Worm (Caenorhabditis elegans) whole organism, L4 larva: ENCODE data around the gene arrd-15.

ENCODE experiments used
- F10B5.3 ChIP-seq: sonication (generic microtip); optimal IDR thresholded peaks from 2 replicates; lab custom pipeline; 2016; ENCODE audit warnings: mild to moderate bottlenecking, missing genetic modification characterization, missing compliant biosample characterization
- F37D6.2 ChIP-seq: sonication (generic microtip); optimal IDR thresholded peaks from 2 replicates; lab custom pipeline; 2016; ENCODE audit warnings: mild to moderate bottlenecking, missing genetic modification characterization, missing compliant biosample characterization
- Y5F2A.4 ChIP-seq: fragments of 200-800 bp; sonication (Bioruptor generic); optimal IDR thresholded peaks from 2 replicates; lab custom pipeline; 2018; ENCODE audit warnings: mild to moderate bottlenecking, missing genetic modification characterization, missing compliant biosample characterization
- ZK337.2 ChIP-seq: fragments of 200-800 bp; sonication (Bioruptor generic); IDR thresholded peaks from 2 replicates; pipeline ENCODE4 v1.3.6; 2022; ENCODE audit warnings: missing genetic modification reagents, missing genetic modification characterization, missing compliant biosample characterization
- aha-1 ChIP-seq: fragments of 150-350 bp; peaks from one replicate; lab custom pipeline; 2014; ENCODE audit warnings: missing biosample characterization, missing genetic modification characterization
- ama-1 ChIP-seq: fragments of 150-350 bp; optimal IDR thresholded peaks from 2 replicates; lab custom pipeline; 2014; ENCODE audit warnings: inconsistent platforms, mixed read lengths
- arid-1 ChIP-seq: fragments of 200-800 bp; sonication (Bioruptor generic); conservative IDR thresholded peaks from 2 replicates; pipeline ENCODE4 v1.3.6; 2022; ENCODE audit warnings: missing genetic modification reagents, missing genetic modification characterization, missing compliant biosample characterization
- ceh-28 ChIP-seq: fragments of 150-350 bp; optimal IDR thresholded peaks from 2 replicates; lab custom pipeline; 2014; ENCODE audit warnings: missing biosample characterization, missing genetic modification reagents, missing genetic modification characterization
- ceh-62 ChIP-seq: sonication (generic microtip); optimal IDR thresholded peaks from 2 replicates; lab custom pipeline; 2017; ENCODE audit warnings: missing biosample characterization, missing genetic modification characterization
- ceh-82 ChIP-seq: sonication (generic microtip); optimal IDR thresholded peaks from 2 replicates; lab custom pipeline; 2017; ENCODE audit warnings: missing biosample characterization, missing genetic modification characterization
- ces-1 ChIP-seq: fragments of 150-350 bp; sonication (generic microtip); optimal IDR thresholded peaks from 4 replicates; lab custom pipeline; 2014; ENCODE audit warnings: missing biosample characterization, missing genetic modification reagents, missing genetic modification characterization
- daf-8 ChIP-seq: fragments of 200-800 bp; sonication (Bioruptor generic); IDR thresholded peaks from 2 replicates; pipeline ENCODE4 v1.3.6; 2022; ENCODE audit warnings: missing genetic modification characterization, missing compliant biosample characterization
- dmd-6 ChIP-seq: fragments of 200-800 bp; sonication (Bioruptor generic); IDR thresholded peaks from 2 replicates; pipeline ENCODE4 v1.3.6; 2022; ENCODE audit warnings: missing genetic modification reagents, missing genetic modification characterization, missing compliant biosample characterization
- egl-43 ChIP-seq: fragments of 200-800 bp; sonication (Bioruptor generic); IDR thresholded peaks from 2 replicates; pipeline ENCODE4 v1.3.6; 2022; ENCODE audit warnings: missing genetic modification reagents, missing genetic modification characterization, missing compliant biosample characterization
- fkh-10 ChIP-seq: fragments of 150-350 bp; optimal IDR thresholded peaks from 2 replicates; lab custom pipeline; 2014; ENCODE audit warnings: missing biosample characterization, missing genetic modification reagents, missing genetic modification characterization
- fos-1 ChIP-seq: fragments of 150-350 bp; optimal IDR thresholded peaks from 2 replicates; lab custom pipeline; 2014; ENCODE audit warnings: missing biosample characterization, missing genetic modification characterization
- hif-1 ChIP-seq, 2 experiments: sonication (generic microtip); optimal IDR thresholded peaks; 2 replicates each; lab custom pipeline; 2016 to 2017; ENCODE audit warnings: missing compliant biosample characterization in 2 of 2, missing genetic modification characterization in 2 of 2, missing genetic modification reagents in 2 of 2, missing genotype in 2 of 2, mild to moderate bottlenecking in 1 of 2
- hlh-11 ChIP-seq: fragments of 200-800 bp; sonication (Bioruptor generic); optimal IDR thresholded peaks from 2 replicates; lab custom pipeline; 2018; ENCODE audit warnings: mild to moderate bottlenecking, missing genetic modification characterization, missing compliant biosample characterization
- hlh-30 ChIP-seq: sonication (generic microtip); optimal IDR thresholded peaks from 2 replicates; lab custom pipeline; 2017; ENCODE audit warnings: antibody characterized with exemption, mild to moderate bottlenecking, missing genetic modification characterization, missing compliant biosample characterization; ENCODE audit not compliant: insufficient read depth
- lin-39 ChIP-seq: fragments of 150-350 bp; optimal IDR thresholded peaks from 2 replicates; lab custom pipeline; 2014; ENCODE audit warnings: missing biosample characterization, missing genetic modification reagents, missing genetic modification characterization
- lir-3 ChIP-seq: sonication (generic microtip); optimal IDR thresholded peaks from 2 replicates; lab custom pipeline; 2016; ENCODE audit warnings: mild to moderate bottlenecking, missing genetic modification characterization, missing compliant biosample characterization
- lsy-2 ChIP-seq, 2 experiments: fragments of 150-350 bp in 1 of 2; sonication (generic microtip) in 1 of 2; optimal IDR thresholded peaks; 2 replicates each; lab custom pipeline; 2014 to 2017; ENCODE audit warnings: missing biosample characterization in 2 of 2, missing genetic modification characterization in 2 of 2
- mdl-1 ChIP-seq, 2 experiments: fragments of 150-350 bp in 1 of 2; sonication (generic microtip) in 1 of 2; optimal IDR thresholded peaks; 2 replicates each; lab custom pipeline; 2014 to 2017; ENCODE audit warnings: missing biosample characterization in 2 of 2, missing genetic modification characterization in 2 of 2
- mdt-29 ChIP-seq: fragments of 200-800 bp; sonication (Bioruptor generic); IDR thresholded peaks from 2 replicates; pipeline ENCODE4 v1.3.6; 2022; ENCODE audit warnings: missing genetic modification reagents, missing genetic modification characterization, missing compliant biosample characterization
- mes-2 ChIP-seq: sonication (generic microtip); optimal IDR thresholded peaks from 2 replicates; lab custom pipeline; 2016; ENCODE audit warnings: missing genotype, mild to moderate bottlenecking, missing genetic modification characterization, missing compliant biosample characterization; ENCODE audit not compliant: poor library complexity, severe bottlenecking
- mxl-2 ChIP-seq: fragments of 200-800 bp; sonication (Bioruptor generic); conservative IDR thresholded peaks from 2 replicates; pipeline ENCODE4 v1.3.6; 2022; ENCODE audit warnings: missing genetic modification reagents, missing genetic modification characterization, missing compliant biosample characterization
- nhr-28 ChIP-seq: fragments of 150-350 bp; optimal IDR thresholded peaks from 2 replicates; lab custom pipeline; 2014; ENCODE audit warnings: missing biosample characterization, missing genetic modification characterization
- pha-4 ChIP-seq, 2 experiments: fragments of 150-350 bp in 1 of 2; fragments of 200-800 bp in 1 of 2; sonication (Bioruptor generic) in 1 of 2; IDR thresholded peaks in 1 of 2; optimal IDR thresholded peaks in 1 of 2; 2 replicates each; pipeline versions ENCODE4 v1.3.6 to Lab custom; 2014 to 2022; ENCODE audit warnings: missing genetic modification characterization in 2 of 2, missing genetic modification reagents in 2 of 2, missing biosample characterization in 1 of 2, missing compliant biosample characterization in 1 of 2
- pqm-1 ChIP-seq: sonication (generic microtip); optimal IDR thresholded peaks from 2 replicates; lab custom pipeline; 2017; ENCODE audit warnings: missing biosample characterization, missing genetic modification characterization
- rbr-2 ChIP-seq: sonication (generic microtip); optimal IDR thresholded peaks from 2 replicates; lab custom pipeline; 2016; ENCODE audit warnings: missing genotype, missing genetic modification characterization, missing compliant biosample characterization
- sdz-12 ChIP-seq: fragments of 200-800 bp; sonication (Bioruptor generic); optimal IDR thresholded peaks from 2 replicates; lab custom pipeline; 2018; ENCODE audit warnings: mild to moderate bottlenecking, missing genetic modification characterization, missing compliant biosample characterization
- tra-1 ChIP-seq: fragments of 200-800 bp; sonication (Bioruptor generic); IDR thresholded peaks from 2 replicates; pipeline ENCODE4 v1.3.6; 2022; ENCODE audit warnings: missing genetic modification reagents, missing genetic modification characterization, missing compliant biosample characterization
- unc-130 ChIP-seq: sonication (generic microtip); optimal IDR thresholded peaks from 2 replicates; lab custom pipeline; 2016; ENCODE audit warnings: missing genetic modification reagents, missing genetic modification characterization, missing compliant biosample characterization
- unc-62 ChIP-seq, 3 experiments: fragments of 150-350 bp in 1 of 3; sonication (generic microtip); optimal IDR thresholded peaks in 2 of 3; peaks in 1 of 3; 1 replicate in 1 of 3; 2 replicates in 2 of 3; lab custom pipeline; 2014 to 2017; ENCODE audit warnings: missing biosample characterization in 3 of 3, missing genetic modification characterization in 3 of 3, missing genetic modification reagents in 3 of 3, missing genotype in 1 of 3
- zfp-2 ChIP-seq: sonication (generic microtip); optimal IDR thresholded peaks from 2 replicates; lab custom pipeline; 2016; ENCODE audit warnings: mild to moderate bottlenecking, missing genetic modification characterization, missing compliant biosample characterization
- zfp-3 ChIP-seq: fragments of 200-800 bp; sonication (Bioruptor generic); conservative IDR thresholded peaks from 2 replicates; pipeline ENCODE4 v1.3.6; 2022; ENCODE audit warnings: missing genetic modification reagents, missing genetic modification characterization, missing compliant biosample characterization
- zip-2 ChIP-seq: fragments of 150-350 bp; optimal IDR thresholded peaks from 2 replicates; lab custom pipeline; 2014; ENCODE audit warnings: missing biosample characterization, missing genetic modification characterization
- ztf-7 ChIP-seq: fragments of 150-350 bp; optimal IDR thresholded peaks from 2 replicates; lab custom pipeline; 2014; ENCODE audit warnings: missing biosample characterization, missing genetic modification characterization

arrd-15 gene

ce11 chrIII:8937571-8937970 is 7.7 kb downstream of the arrd-15 start (continued):
- peak in 1 of 2 experiments; percentile 70 for TF ChIP-seq mdl-1 (tag; optimal IDR thresholded peaks at IDR 0.05; lab: Kevin White, UChicago)
- peak; percentile 71 for TF ChIP-seq tra-1 (GFP tag; lab: Robert Waterston, UW)
- no peak for TF ChIP-seq ceh-82
- TF ChIP-seq egl-43 (GFP tag; lab: Robert Waterston, UW) = no peak; the same call in 1 of the 2 replicates
- peak in 1 of 2 experiments; percentile 74 for TF ChIP-seq lsy-2 (tag; optimal IDR thresholded peaks at IDR 0.05; lab: Kevin White, UChicago)
- TF ChIP-seq ztf-7 (tag; lab: Kevin White, UChicago) = peak; percentile 46
- peak; percentile 25 to 67 for TF ChIP-seq hif-1 (tag; optimal IDR thresholded peaks at IDR 0.05; lab: Kevin White, UChicago)
- peak; percentile 7 for TF ChIP-seq F10B5.3 (tag; lab: Kevin White, UChicago)
- TF ChIP-seq mdt-29 (GFP tag; lab: Robert Waterston, UW) = peak; percentile 61
- TF ChIP-seq ZK337.2 (GFP tag; lab: Robert Waterston, UW) = peak; percentile 78
- TF ChIP-seq dmd-6 (GFP tag; lab: Robert Waterston, UW) = peak; percentile 80
- TF ChIP-seq sdz-12 (GFP tag; lab: Kevin White, UChicago) = peak; percentile 44
- TF ChIP-seq pqm-1 (tag; lab: Kevin White, UChicago) = no peak
- peak; percentile 81 for TF ChIP-seq zfp-3 (GFP tag; lab: Robert Waterston, UW)
- no peak for TF ChIP-seq daf-8 (GFP tag; lab: Robert Waterston, UW)
- peak; percentile 87 for TF ChIP-seq arid-1 (GFP tag; lab: Robert Waterston, UW)
- TF ChIP-seq lin-39 = no peak
- peak; percentile 77 for TF ChIP-seq Y5F2A.4 (GFP tag; lab: Kevin White, UChicago)
- peak in 1 of 2 experiments; percentile 99 for TF ChIP-seq unc-62 (GFP tag; optimal IDR thresholded peaks at IDR 0.05 in 1 of 2; lab: Kevin White, UChicago)
- TF ChIP-seq unc-62 (tag; optimal IDR thresholded peaks at IDR 0.05; lab: Kevin White, UChicago) = no peak
- no peak for TF ChIP-seq ama-1 (lab: Kevin White, UChicago)
- peak; percentile 47 for TF ChIP-seq nhr-28 (tag; lab: Kevin White, UChicago)
- TF ChIP-seq ceh-28 (tag; lab: Kevin White, UChicago) = no peak

DNA sequence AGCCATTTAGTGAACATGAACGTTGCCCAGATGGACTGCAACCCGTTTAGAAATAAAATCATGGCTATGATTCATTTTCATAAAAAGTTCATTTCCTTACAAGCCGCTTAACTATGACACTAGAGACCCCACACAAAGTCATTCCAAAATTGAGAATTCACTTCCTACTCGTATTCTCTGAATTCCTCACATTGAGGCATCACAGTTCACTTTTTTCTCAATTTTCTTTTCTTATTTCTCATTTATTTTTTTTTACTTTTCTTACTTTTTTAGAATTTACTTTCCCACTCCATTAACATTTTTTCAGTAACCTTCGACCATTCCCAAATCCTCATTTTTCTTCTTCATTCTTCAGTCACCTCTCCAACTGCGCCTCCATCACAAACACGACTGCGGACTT is 14.5 kb downstream of the arrd-15 start, which contains the start of gene dhrr-1:
Gene dhrr-1, plus strand, starts transcription at position 301 of the 400 bp plus-strand sequence.
- TF ChIP-seq ceh-62 = no peak

DNA sequence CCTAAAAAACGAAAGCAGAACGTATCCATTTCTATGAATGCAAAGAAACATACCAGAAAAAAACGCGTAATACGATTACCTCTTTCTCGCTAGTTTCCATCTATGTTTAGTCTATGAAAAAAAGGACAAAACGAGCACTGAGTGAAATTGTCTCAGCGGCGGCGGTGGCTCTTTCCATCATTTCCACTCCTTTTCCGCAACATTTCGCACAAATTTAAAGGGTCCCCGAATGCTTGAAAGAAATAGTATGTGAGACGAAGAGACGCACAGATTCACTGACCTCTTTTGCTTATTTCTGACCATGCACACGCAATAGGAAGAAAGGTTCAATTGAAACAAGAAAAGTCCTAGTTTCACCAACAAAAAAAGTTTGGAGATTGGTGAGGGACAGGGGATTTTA is 16.5 kb downstream of the arrd-15 start:
- no peak for TF ChIP-seq aha-1 (tag; lab: Kevin White, UChicago)
- TF ChIP-seq fkh-10 (GFP tag; lab: Kevin White, UChicago) = peak; percentile 52
- no peak for TF ChIP-seq unc-130 (GFP tag; lab: Kevin White, UChicago)
- TF ChIP-seq fos-1 (tag; lab: Kevin White, UChicago) = no peak
- no peak for TF ChIP-seq mes-2 (tag; lab: Kevin White, UChicago)
- TF ChIP-seq, all 104 proteins: peak for 1

- TF ChIP-seq fkh-10 (GFP tag; lab: Kevin White, UChicago) (peak; percentile 46), zip-2 (tag; lab: Kevin White, UChicago) (no peak)
These were observed 19.3 kb downstream of the arrd-15 start for ce11 chrIII:8949147-8949546.

ce11 chrIII:8955536-8955935 is 25.7 kb downstream of the arrd-15 start:
- TF ChIP-seq zfp-3 (GFP tag; lab: Robert Waterston, UW) (no peak), aha-1 (tag; lab: Kevin White, UChicago) (peak; percentile 94)
- TF ChIP-seq, all 104 proteins: peak for 1

DNA sequence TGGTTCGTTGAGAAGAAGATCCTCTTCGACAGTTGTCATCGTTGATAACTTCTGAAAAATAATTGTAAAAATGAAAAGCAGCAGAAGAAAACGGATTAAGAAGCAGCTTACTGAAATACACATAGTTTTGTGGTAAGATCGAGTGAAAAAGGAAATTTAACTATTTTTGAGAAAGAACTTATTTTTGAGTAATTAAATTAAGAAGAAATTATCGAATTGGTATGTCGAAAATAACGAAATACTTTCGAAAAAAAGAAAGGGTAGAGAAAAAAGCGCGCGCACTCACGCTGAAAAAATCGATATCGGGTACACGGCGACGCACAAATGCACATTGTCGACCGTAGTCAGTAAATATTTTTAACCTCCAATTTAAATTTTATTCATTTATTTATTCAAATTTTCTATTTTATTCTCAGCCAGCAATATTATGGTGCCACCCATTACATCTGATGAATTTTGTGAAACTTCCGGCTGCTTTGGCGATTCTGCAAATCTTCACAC is 26.4 kb downstream of the arrd-15 start, which contains the start of the genes ZK643.5 and ZK643.2:
Gene ZK643.5, minus strand, starts transcription at position 51 of the 501 bp plus-strand sequence.
Gene ZK643.2, plus strand, starts transcription at position 395 of the 501 bp plus-strand sequence.
- TF ChIP-seq fkh-10 (GFP tag; lab: Kevin White, UChicago) = peak; percentile 2
- TF ChIP-seq dmd-6 (GFP tag; lab: Robert Waterston, UW) = no peak
- no peak for TF ChIP-seq zfp-2 (tag; lab: Kevin White, UChicago)
- no peak for TF ChIP-seq lir-3 (tag; lab: Kevin White, UChicago)
- TF ChIP-seq unc-130 (GFP tag; lab: Kevin White, UChicago) = no peak
- peak in 1 of 2 experiments; percentile 97 for TF ChIP-seq lsy-2 (tag; optimal IDR thresholded peaks at IDR 0.05; lab: Kevin White, UChicago)
- TF ChIP-seq ces-1 = no peak
- peak; percentile 76 for TF ChIP-seq hlh-30 (tag; lab: Kevin White, UChicago)
- peak; percentile 88 for TF ChIP-seq mes-2 (tag; lab: Kevin White, UChicago)
- peak; percentile 39 for TF ChIP-seq rbr-2 (tag; lab: Kevin White, UChicago)
- TF ChIP-seq ceh-28 (tag; lab: Kevin White, UChicago) = peak; percentile 79
- no peak for TF ChIP-seq mxl-2
- TF ChIP-seq mdl-1 (tag; optimal IDR thresholded peaks at IDR 0.05; lab: Kevin White, UChicago) = peak in 1 of 2 experiments; percentile 21
- no peak for TF ChIP-seq F37D6.2 (tag; lab: Kevin White, UChicago)
- TF ChIP-seq pha-4 (GFP tag; IDR thresholded peaks at IDR 0.05; lab: Robert Waterston, UW) = peak; percentile 64; the same call in 1 of the 2 replicates
- peak; percentile 24 for TF ChIP-seq pha-4 (tag; optimal IDR thresholded peaks at IDR 0.05; lab: Kevin White, UChicago)
- TF ChIP-seq hlh-11 (tag; lab: Kevin White, UChicago) = peak; percentile 38
